Worm (Caenorhabditis elegans) whole organism, young adult: ENCODE data around the gene str-231.

Experiments used
- B0336.3 ChIP-seq: fragments of 200-800 bp; sonication (Bioruptor generic); IDR thresholded peaks from 2 replicates; pipeline ENCODE4 v1.3.6; 2022; ENCODE audit warnings: missing genetic modification characterization, missing compliant biosample characterization
- C06A6.2 ChIP-seq: fragments of 200-800 bp; sonication (Bioruptor generic); conservative IDR thresholded peaks from 2 replicates; pipeline ENCODE4 v1.3.6; 2022; ENCODE audit warnings: missing genetic modification characterization, missing compliant biosample characterization
- C17E4.6 ChIP-seq: fragments of 200-800 bp; sonication (Bioruptor generic); IDR thresholded peaks from 2 replicates; pipeline ENCODE4 v1.3.6; 2022; ENCODE audit warnings: missing genetic modification reagents, missing genetic modification characterization, missing compliant biosample characterization
- D2030.7 ChIP-seq: fragments of 200-800 bp; sonication (Bioruptor generic); IDR thresholded peaks from 2 replicates; pipeline ENCODE4 v1.3.6; 2022; ENCODE audit warnings: missing genetic modification reagents, missing genetic modification characterization, missing compliant biosample characterization
- F33H1.4 ChIP-seq: fragments of 200-800 bp; sonication (Bioruptor generic); IDR thresholded peaks from 2 replicates; pipeline ENCODE4 v1.3.6; 2022; ENCODE audit warnings: missing genetic modification reagents, missing genetic modification characterization, missing compliant biosample characterization
- F37B4.10 ChIP-seq: fragments of 200-800 bp; sonication (Bioruptor generic); IDR thresholded peaks from 2 replicates; pipeline ENCODE4 v1.3.6; 2022; ENCODE audit warnings: missing genetic modification characterization, missing compliant biosample characterization
- F39B2.1 ChIP-seq: fragments of 200-800 bp; sonication (Bioruptor generic); IDR thresholded peaks from 2 replicates; pipeline ENCODE4 v1.3.6; 2022; ENCODE audit warnings: missing genetic modification reagents, missing genetic modification characterization, missing compliant biosample characterization
- F49E8.2 ChIP-seq: sonication (generic microtip); optimal IDR thresholded peaks from 3 replicates; lab custom pipeline; 2017; ENCODE audit warnings: missing genetic modification characterization, mild to moderate bottlenecking, missing compliant biosample characterization, antibody characterized with exemption, moderate library complexity; ENCODE audit not compliant: insufficient read depth
- F57C9.4 ChIP-seq: sonication (generic microtip); optimal IDR thresholded peaks from 2 replicates; lab custom pipeline; 2017; ENCODE audit warnings: mild to moderate bottlenecking, missing genetic modification characterization, missing compliant biosample characterization
- K12H6.12 ChIP-seq: fragments of 200-800 bp; sonication (Bioruptor generic); optimal IDR thresholded peaks from 2 replicates; lab custom pipeline; 2018; ENCODE audit warnings: mild to moderate bottlenecking, missing genetic modification characterization, missing compliant biosample characterization
- Y79H2A.3 ChIP-seq: fragments of 200-800 bp; sonication (Bioruptor generic); conservative IDR thresholded peaks from 2 replicates; pipeline ENCODE4 v1.3.6; 2022; ENCODE audit warnings: missing genetic modification reagents, missing genetic modification characterization, missing compliant biosample characterization
- ZK185.1 ChIP-seq: sonication (generic microtip); optimal IDR thresholded peaks from 2 replicates; lab custom pipeline; 2016; ENCODE audit warnings: mild to moderate bottlenecking, missing genetic modification characterization, missing compliant biosample characterization; ENCODE audit not compliant: poor library complexity, severe bottlenecking
- aptf-2 ChIP-seq: fragments of 200-800 bp; sonication (Bioruptor generic); conservative IDR thresholded peaks from 2 replicates; pipeline ENCODE4 v1.3.6; 2022; ENCODE audit warnings: missing genetic modification reagents, missing genetic modification characterization, missing compliant biosample characterization
- aptf-3 ChIP-seq: fragments of 200-800 bp; sonication (Bioruptor generic); IDR thresholded peaks from 2 replicates; pipeline ENCODE4 v1.3.6; 2022; ENCODE audit warnings: missing genetic modification characterization, missing compliant biosample characterization
- attf-3 ChIP-seq: fragments of 200-800 bp; sonication (Bioruptor generic); conservative IDR thresholded peaks from 2 replicates; pipeline ENCODE4 v1.3.6; 2022; ENCODE audit warnings: missing genetic modification reagents, missing genetic modification characterization, missing compliant biosample characterization
- attf-6 ChIP-seq: fragments of 200-800 bp; sonication (Bioruptor generic); IDR thresholded peaks from 2 replicates; pipeline ENCODE4 v1.3.6; 2022; ENCODE audit warnings: missing genetic modification reagents, missing genetic modification characterization, missing compliant biosample characterization
- ceh-79 ChIP-seq: sonication (generic microtip); optimal IDR thresholded peaks from 2 replicates; lab custom pipeline; 2017; ENCODE audit warnings: mild to moderate bottlenecking, missing genetic modification characterization, missing compliant biosample characterization
- ceh-91 ChIP-seq: fragments of 200-800 bp; sonication (Bioruptor generic); IDR thresholded peaks from 2 replicates; pipeline ENCODE4 v1.3.6; 2022; ENCODE audit warnings: missing genetic modification reagents, missing genetic modification characterization, missing compliant biosample characterization
- die-1 ChIP-seq: sonication (generic microtip); optimal IDR thresholded peaks from 2 replicates; lab custom pipeline; 2016; ENCODE audit warnings: missing genotype, mild to moderate bottlenecking, missing genetic modification characterization, missing compliant biosample characterization
- efl-1 ChIP-seq: fragments of 150-350 bp; optimal IDR thresholded peaks from 2 replicates; lab custom pipeline; 2014; ENCODE audit warnings: missing biosample characterization, missing genetic modification reagents, missing genetic modification characterization
- egl-18 ChIP-seq: fragments of 200-800 bp; sonication (Bioruptor generic); IDR thresholded peaks from 2 replicates; pipeline ENCODE4 v1.3.6; 2022; ENCODE audit warnings: missing genetic modification reagents, missing genetic modification characterization, missing compliant biosample characterization
- ekl-4 ChIP-seq: fragments of 200-800 bp; sonication (Bioruptor generic); IDR thresholded peaks from 2 replicates; pipeline ENCODE4 v1.3.6; 2022; ENCODE audit warnings: missing genetic modification reagents, missing genetic modification characterization, missing compliant biosample characterization
- gei-17 ChIP-seq: fragments of 200-800 bp; sonication (Bioruptor generic); optimal IDR thresholded peaks from 2 replicates; lab custom pipeline; 2018; ENCODE audit warnings: mild to moderate bottlenecking, missing genetic modification characterization, missing compliant biosample characterization
- him-1 ChIP-seq: sonication (generic microtip); optimal IDR thresholded peaks from 2 replicates; lab custom pipeline; 2016; ENCODE audit warnings: missing genotype, missing genetic modification reagents, missing genetic modification characterization, missing compliant biosample characterization
- hsf-1 ChIP-seq: fragments of 200-800 bp; sonication (Bioruptor generic); IDR thresholded peaks from 2 replicates; pipeline ENCODE4 v1.3.6; 2022; ENCODE audit warnings: missing genetic modification reagents, missing genetic modification characterization, missing compliant biosample characterization
- let-526 ChIP-seq: fragments of 200-800 bp; sonication (Bioruptor generic); IDR thresholded peaks from 2 replicates; pipeline ENCODE4 v1.3.6; 2022; ENCODE audit warnings: missing genetic modification reagents, missing genetic modification characterization, missing compliant biosample characterization
- lin-26 ChIP-seq: fragments of 200-800 bp; sonication (Bioruptor generic); IDR thresholded peaks from 2 replicates; pipeline ENCODE4 v1.3.6; 2022; ENCODE audit warnings: missing genetic modification reagents, missing genetic modification characterization, missing compliant biosample characterization
- lir-1 ChIP-seq: fragments of 200-800 bp; sonication (Bioruptor generic); conservative IDR thresholded peaks from 2 replicates; pipeline ENCODE4 v1.3.6; 2022; ENCODE audit warnings: missing genetic modification reagents, missing genetic modification characterization, missing compliant biosample characterization
- lsl-1 ChIP-seq: fragments of 200-800 bp; sonication (Bioruptor generic); optimal IDR thresholded peaks from 2 replicates; lab custom pipeline; 2018; ENCODE audit warnings: mild to moderate bottlenecking, missing genetic modification characterization, moderate library complexity, missing compliant biosample characterization
- madf-10 ChIP-seq: sonication (generic microtip); optimal IDR thresholded peaks from 2 replicates; lab custom pipeline; 2016; ENCODE audit warnings: mild to moderate bottlenecking, missing genetic modification characterization, missing compliant biosample characterization
- madf-3 ChIP-seq: fragments of 200-800 bp; sonication (Bioruptor generic); IDR thresholded peaks from 2 replicates; pipeline ENCODE4 v1.3.6; 2022; ENCODE audit warnings: missing genetic modification reagents, missing genetic modification characterization, missing compliant biosample characterization
- madf-6 ChIP-seq: fragments of 200-800 bp; sonication (Bioruptor generic); IDR thresholded peaks from 2 replicates; pipeline ENCODE4 v1.3.6; 2022; ENCODE audit warnings: missing genetic modification reagents, missing genetic modification characterization, missing compliant biosample characterization
- madf-8 ChIP-seq: fragments of 200-800 bp; sonication (Bioruptor generic); conservative IDR thresholded peaks from 2 replicates; pipeline ENCODE4 v1.3.6; 2022; ENCODE audit warnings: missing genetic modification reagents, missing genetic modification characterization, missing compliant biosample characterization
- rec-8 ChIP-seq, 2 experiments: sonication (generic microtip); optimal IDR thresholded peaks; 2 replicates each; lab custom pipeline; 2016; ENCODE audit warnings: mild to moderate bottlenecking in 2 of 2, missing genetic modification characterization in 2 of 2, missing genetic modification reagents in 2 of 2, missing genotype in 2 of 2, missing biosample characterization in 1 of 2, missing compliant biosample characterization in 1 of 2, moderate library complexity in 1 of 2
- rpc-1 ChIP-seq, 2 experiments: fragments of 150-350 bp in 1 of 2; sonication (generic microtip) in 1 of 2; optimal IDR thresholded peaks; 2 replicates each; lab custom pipeline; 2014 to 2018; ENCODE audit warnings: missing biosample characterization in 1 of 2, missing genetic modification characterization in 1 of 2, missing genetic modification reagents in 1 of 2, missing genotype in 1 of 2
- snpc-4 ChIP-seq, 5 experiments: fragments of 150-350 bp in 1 of 5; sonication (generic microtip) in 4 of 5; optimal IDR thresholded peaks; 2 replicates each; lab custom pipeline; 2014 to 2018; ENCODE audit warnings: missing genetic modification characterization in 5 of 5, missing biosample characterization in 3 of 5, antibody characterized with exemption in 2 of 5, mild to moderate bottlenecking in 2 of 5, missing compliant biosample characterization in 2 of 5, missing genotype in 2 of 5, moderate library complexity in 2 of 5, missing genetic modification reagents in 1 of 5
- somi-1 ChIP-seq: fragments of 200-800 bp; sonication (Bioruptor generic); optimal IDR thresholded peaks from 2 replicates; lab custom pipeline; 2018; ENCODE audit warnings: mild to moderate bottlenecking, missing genetic modification characterization, missing compliant biosample characterization
- tbp1 ChIP-seq: fragments of 200-800 bp; sonication (Bioruptor generic); optimal IDR thresholded peaks from 2 replicates; lab custom pipeline; 2018; ENCODE audit warnings: mild to moderate bottlenecking, missing genetic modification characterization, missing compliant biosample characterization
- tlf-1 ChIP-seq: fragments of 200-800 bp; sonication (Bioruptor generic); optimal IDR thresholded peaks from 2 replicates; lab custom pipeline; 2018; ENCODE audit warnings: mild to moderate bottlenecking, missing genetic modification characterization, missing compliant biosample characterization
- unc-130 ChIP-seq: sonication (generic microtip); optimal IDR thresholded peaks from 2 replicates; lab custom pipeline; 2016; ENCODE audit warnings: missing genetic modification reagents, missing genetic modification characterization, missing compliant biosample characterization
- xnd-1 ChIP-seq: sonication (generic microtip); optimal IDR thresholded peaks from 2 replicates; lab custom pipeline; 2016; ENCODE audit warnings: missing genotype, missing genetic modification reagents, missing genetic modification characterization, missing compliant biosample characterization
- zfh-2 ChIP-seq: fragments of 200-800 bp; sonication (Bioruptor generic); conservative IDR thresholded peaks from 2 replicates; pipeline ENCODE4 v1.3.6; 2022; ENCODE audit warnings: missing genetic modification reagents, missing genetic modification characterization, missing compliant biosample characterization
- ztf-25 ChIP-seq: fragments of 200-800 bp; sonication (Bioruptor generic); IDR thresholded peaks from 2 replicates; pipeline ENCODE4 v1.3.6; 2022; ENCODE audit warnings: missing genetic modification reagents, missing genetic modification characterization, missing compliant biosample characterization

The str-231 gene

ce11 chrV:16031571-16031970, 24.2 kb upstream of the str-231 start, which contains the start of gene T10C6.7:
Gene T10C6.7 (minus strand): TSS chrV:16031713.
- TF ChIP-seq F57C9.4 (tag; lab: Kevin White, UChicago) (no peak), lsl-1 (no peak), xnd-1 (tag; lab: Kevin White, UChicago) (peak; percentile 7), F37B4.10 (GFP tag; lab: Robert Waterston, UW) (no peak), C17E4.6 (GFP tag; lab: Robert Waterston, UW) (no peak), attf-3 (no peak), madf-10 (no peak), tbp1 (GFP tag; lab: Kevin White, UChicago) (no peak), somi-1 (GFP tag; lab: Kevin White, UChicago) (no peak), let-526 (no peak), gei-17 (no peak), tlf-1 (GFP tag; lab: Kevin White, UChicago) (no peak), madf-8 (GFP tag; lab: Robert Waterston, UW) (peak; percentile 69), ceh-91 (GFP tag; lab: Robert Waterston, UW) (no peak), aptf-3 (GFP tag; lab: Robert Waterston, UW) (peak; percentile 98), madf-6 (peak; percentile 87), attf-6 (no peak), rec-8 (tag; optimal IDR thresholded peaks at IDR 0.05; lab: Kevin White, UChicago) (no peak), aptf-2 (GFP tag; lab: Robert Waterston, UW) (peak; percentile 100), madf-3 (GFP tag; lab: Robert Waterston, UW) (peak; percentile 39; the same call in 1 of the 2 replicates), F33H1.4 (GFP tag; lab: Robert Waterston, UW) (no peak), F39B2.1 (GFP tag; lab: Robert Waterston, UW) (no peak), lir-1 (GFP tag; lab: Robert Waterston, UW) (0 out of 2 replicates have a peak, but pooled peaks have one; percentile 10), C06A6.2 (no peak), hsf-1 (no peak), K12H6.12 (no peak), ztf-25 (no peak), D2030.7 (GFP tag; lab: Robert Waterston, UW) (peak; percentile 18; the same call in 1 of the 2 replicates), ekl-4 (GFP tag; lab: Robert Waterston, UW) (no peak), die-1 (tag; lab: Kevin White, UChicago) (no peak), ZK185.1 (tag; lab: Kevin White, UChicago) (no peak), efl-1 (GFP tag; lab: Kevin White, UChicago) (peak; percentile 34), lin-26 (GFP tag; lab: Robert Waterston, UW) (no peak)

ce11 chrV:16029237-16029636, 21.8 kb upstream of the str-231 start:
- TF ChIP-seq aptf-2 (GFP tag; lab: Robert Waterston, UW): peak; percentile 92
- no peak for TF ChIP-seq rpc-1 (optimal IDR thresholded peaks at IDR 0.05; lab: Kevin White, UChicago)
- no peak for TF ChIP-seq rpc-1 (tag; optimal IDR thresholded peaks at IDR 0.05; lab: Kevin White, UChicago)

ce11 chrV:16024917-16025316, 17.5 kb upstream of the str-231 start:
- TF ChIP-seq zfh-2 (GFP tag; lab: Robert Waterston, UW) (peak; percentile 51), madf-10 (no peak)

- TF ChIP-seq ztf-25 (no peak), D2030.7 (GFP tag; lab: Robert Waterston, UW) (peak; percentile 56), egl-18 (GFP tag; lab: Robert Waterston, UW) (no peak), unc-130 (GFP tag; lab: Kevin White, UChicago) (no peak), Y79H2A.3 (GFP tag; lab: Robert Waterston, UW) (no peak), xnd-1 (tag; lab: Kevin White, UChicago) (peak; percentile 79), ekl-4 (GFP tag; lab: Robert Waterston, UW) (peak; percentile 54; the same call in 1 of the 2 replicates), him-1 (peak; percentile 12), lsl-1 (peak; percentile 88), snpc-4 (GFP tag; optimal IDR thresholded peaks at IDR 0.05; lab: Kevin White, UChicago) (no peak), snpc-4 (tag; optimal IDR thresholded peaks at IDR 0.05; lab: Kevin White, UChicago) (peak in 2 of 4 experiments; percentile 24 to 35), ceh-79 (tag; lab: Kevin White, UChicago) (peak; percentile 38), F33H1.4 (GFP tag; lab: Robert Waterston, UW) (peak; percentile 84), B0336.3 (peak; percentile 24; the same call in 1 of the 2 replicates), madf-6 (peak; percentile 81), F49E8.2 (tag; lab: Kevin White, UChicago) (peak; percentile 1)
These were observed 16.9 kb upstream of the str-231 start, which contains the start of gene T10C6.6 for ce11 chrV:16024300-16024699. Gene T10C6.6 (plus strand): TSS chrV:16024326.
